Worm (Caenorhabditis elegans) whole organism, L2 larva: Measurements from ENCODE around the gene old-1.

Experiments used
- R02D3.7 ChIP-seq: fragments of 150-350 bp; optimal IDR thresholded peaks from 2 replicates; lab custom pipeline; 2014; ENCODE audit warnings: missing biosample characterization, missing genetic modification characterization
- ama-1 ChIP-seq: fragments of 150-350 bp; optimal IDR thresholded peaks from 2 replicates; lab custom pipeline; 2018; ENCODE audit warnings: inconsistent platforms
- egl-27 ChIP-seq: sonication (generic microtip); optimal IDR thresholded peaks from 3 replicates; lab custom pipeline; 2017; ENCODE audit warnings: missing biosample characterization, missing genetic modification reagents, missing genetic modification characterization
- fos-1 ChIP-seq: fragments of 150-350 bp; optimal IDR thresholded peaks from 2 replicates; lab custom pipeline; 2014; ENCODE audit warnings: missing biosample characterization, missing genetic modification characterization
- lin-11 ChIP-seq: fragments of 150-350 bp; sonication (generic microtip); optimal IDR thresholded peaks from 2 replicates; lab custom pipeline; 2014; ENCODE audit warnings: missing biosample characterization, missing genetic modification characterization, inconsistent platforms, mixed read lengths
- lin-13 ChIP-seq: fragments of 150-350 bp; optimal IDR thresholded peaks from 2 replicates; lab custom pipeline; 2014; ENCODE audit warnings: missing biosample characterization, missing genetic modification reagents, missing genetic modification characterization
- nhr-10 ChIP-seq: sonication (generic microtip); optimal IDR thresholded peaks from 2 replicates; lab custom pipeline; 2017; ENCODE audit warnings: missing biosample characterization, missing genetic modification characterization
- nhr-11 ChIP-seq: fragments of 150-350 bp; optimal IDR thresholded peaks from 2 replicates; lab custom pipeline; 2014; ENCODE audit warnings: missing biosample characterization, missing genetic modification characterization
- nhr-12 ChIP-seq: fragments of 150-350 bp; optimal IDR thresholded peaks from 2 replicates; lab custom pipeline; 2014; ENCODE audit warnings: missing biosample characterization, missing genetic modification characterization
- nhr-23 ChIP-seq: fragments of 150-350 bp; optimal IDR thresholded peaks from 2 replicates; lab custom pipeline; 2014; ENCODE audit warnings: missing biosample characterization, missing genetic modification reagents, missing genetic modification characterization
- nhr-237 ChIP-seq: fragments of 150-350 bp; optimal IDR thresholded peaks from 2 replicates; lab custom pipeline; 2014; ENCODE audit warnings: missing biosample characterization, missing genetic modification characterization
- sem-4 ChIP-seq: fragments of 150-350 bp; optimal IDR thresholded peaks from 2 replicates; lab custom pipeline; 2014; ENCODE audit warnings: missing biosample characterization, missing genetic modification reagents, missing genetic modification characterization

DNA sequence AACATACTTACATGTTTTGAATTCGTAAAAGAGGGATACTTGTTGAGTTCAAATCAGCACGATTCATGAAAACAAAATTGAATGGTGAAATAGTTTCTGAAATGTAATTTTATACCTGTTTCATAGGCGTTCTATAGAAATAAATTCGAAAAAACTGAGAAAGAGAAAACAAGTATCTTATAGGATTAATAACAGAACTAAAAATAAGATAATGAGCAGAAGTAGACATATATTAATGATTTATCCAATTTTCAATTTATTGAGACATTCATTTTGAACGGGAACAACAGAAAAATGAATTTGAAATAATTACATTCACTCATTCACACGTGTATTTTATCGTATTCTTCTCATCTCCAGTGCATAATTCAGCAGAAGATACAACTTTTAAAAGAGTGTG lies 10.8 kb downstream of the old-1 start, which contains the start of gene chil-6:
- TF ChIP-seq nhr-11 (tag; lab: Kevin White, UChicago): no peak
- no peak for TF ChIP-seq ama-1 (lab: Kevin White, UChicago)
- no peak for TF ChIP-seq nhr-23 (tag; lab: Kevin White, UChicago)
- TF ChIP-seq nhr-237 (tag; lab: Kevin White, UChicago): no peak
- no peak for TF ChIP-seq sem-4 (tag; lab: Kevin White, UChicago)
- no peak for TF ChIP-seq lin-11 (tag; lab: Kevin White, UChicago)
- no peak for TF ChIP-seq nhr-10
- TF ChIP-seq lin-13: no peak
- TF ChIP-seq R02D3.7: no peak
- no peak for TF ChIP-seq nhr-12 (tag; lab: Kevin White, UChicago)
- TF ChIP-seq fos-1: no peak
- TF ChIP-seq egl-27 (tag; lab: Kevin White, UChicago): no peak
